Worm (Caenorhabditis elegans) whole organism, early embryonic: ENCODE data around the gene tin-9.1.

Experiments
- F13C5.2 ChIP-seq: sonication (generic microtip); optimal IDR thresholded peaks from 2 replicates; lab custom pipeline; 2017; ENCODE audit warnings: mild to moderate bottlenecking, missing genetic modification characterization, inconsistent platforms, missing compliant biosample characterization
- ama-1 ChIP-seq: fragments of 150-350 bp; optimal IDR thresholded peaks from 2 replicates; lab custom pipeline; 2014
- flt-1 ChIP-seq: fragments of 200-800 bp; sonication (Bioruptor generic); IDR thresholded peaks from 2 replicates; pipeline ENCODE4 v1.3.6; 2022; ENCODE audit warnings: missing genetic modification characterization, missing compliant biosample characterization
- hnd-1 ChIP-seq: sonication (generic microtip); optimal IDR thresholded peaks from 2 replicates; lab custom pipeline; 2016; ENCODE audit warnings: missing genetic modification characterization, missing compliant biosample characterization

- no peak for TF ChIP-seq ama-1 (lab: Kevin White, UChicago)
- TF ChIP-seq hnd-1 (tag; lab: Kevin White, UChicago), result no peak
- no peak for TF ChIP-seq F13C5.2 (tag; lab: Kevin White, UChicago)
- no peak for TF ChIP-seq flt-1 (GFP tag; lab: Robert Waterston, UW)
Measured at ce11 chrIV:7017123-7017674, 27.2 kb downstream of the tin-9.1 start, which contains the start of gene gldi-4.
